Worm (Caenorhabditis elegans): ENCODE data around the gene nmy-1.

The nmy-1 gene

DNA sequence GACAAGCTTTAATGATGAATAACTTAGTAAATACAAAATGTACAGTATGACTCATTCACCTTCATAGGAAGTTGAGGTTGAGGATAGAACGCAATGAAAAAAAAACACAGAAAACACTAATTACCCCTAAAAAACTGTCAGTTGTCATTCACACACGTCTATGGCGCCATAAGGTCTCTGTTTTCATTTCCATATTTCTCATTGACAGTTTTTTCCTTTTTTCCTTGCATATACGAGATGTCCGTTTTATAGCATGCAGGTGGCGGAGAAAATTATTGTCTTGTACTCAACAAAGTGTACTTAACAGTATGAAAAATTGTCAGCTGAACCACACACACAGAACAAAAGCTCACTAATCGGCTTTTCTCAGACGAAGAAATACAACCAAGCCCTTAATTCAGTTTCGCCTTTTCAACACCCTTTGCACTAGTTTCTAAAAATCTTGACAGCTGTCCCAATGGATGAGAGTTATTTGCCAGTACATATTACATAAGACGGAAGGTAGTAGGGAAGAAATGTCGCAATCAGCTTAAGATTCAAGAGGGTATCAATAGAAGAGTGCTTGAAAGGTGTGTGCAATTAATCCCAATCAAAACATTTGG, 13.4 kb downstream of the nmy-1 start:
- no peak for TF ChIP-seq drap-1 (GFP tag; optimal IDR thresholded peaks at IDR 0.05)
- no peak for TF ChIP-seq unc-62 (GFP tag; optimal IDR thresholded peaks at IDR 0.05)
- TF ChIP-seq ceh-39 (tag; optimal IDR thresholded peaks at IDR 0.05) = no peak
- peak; percentile 57 for TF ChIP-seq nhr-2 (tag; optimal IDR thresholded peaks at IDR 0.05)
- TF ChIP-seq ceh-43 (GFP tag; optimal IDR thresholded peaks at IDR 0.05) = no peak
- no peak for TF ChIP-seq sptf-1 (tag; optimal IDR thresholded peaks at IDR 0.05)
- TF ChIP-seq elt-3 (tag; optimal IDR thresholded peaks at IDR 0.05) = no peak
- no peak for TF ChIP-seq mab-5 (tag; optimal IDR thresholded peaks at IDR 0.05)
- TF ChIP-seq nhr-28 (tag; optimal IDR thresholded peaks at IDR 0.05) = no peak
- no peak for TF ChIP-seq flh-1 (GFP tag; optimal IDR thresholded peaks at IDR 0.05)
- no peak for TF ChIP-seq sem-2 (GFP tag; optimal IDR thresholded peaks at IDR 0.05)
- no peak for TF ChIP-seq lin-13 (tag; optimal IDR thresholded peaks at IDR 0.05)
- TF ChIP-seq ces-1 (GFP tag; optimal IDR thresholded peaks at IDR 0.05) = peak; percentile 93
- TF ChIP-seq unc-120 (tag; optimal IDR thresholded peaks at IDR 0.05; ENCODE audit: poor library complexity, severe bottlenecking) = no peak

ce11 chrX:2923888-2924287, 14.6 kb downstream of the nmy-1 start, which contains the start of gene hst-3.2:
Gene hst-3.2 (minus strand): TSS chrX:2923988.
- TF ChIP-seq mls-2 (tag; optimal IDR thresholded peaks at IDR 0.05) (no peak), unc-120 (tag; optimal IDR thresholded peaks at IDR 0.05; ENCODE audit: poor library complexity, severe bottlenecking) (no peak), nhr-12 (tag; optimal IDR thresholded peaks at IDR 0.05) (no peak), M03D4.4 (tag; optimal IDR thresholded peaks at IDR 0.05) (no peak), ham-2 (GFP tag; optimal IDR thresholded peaks at IDR 0.05) (no peak), hlh-1 (tag; optimal IDR thresholded peaks at IDR 0.05) (no peak)

DNA sequence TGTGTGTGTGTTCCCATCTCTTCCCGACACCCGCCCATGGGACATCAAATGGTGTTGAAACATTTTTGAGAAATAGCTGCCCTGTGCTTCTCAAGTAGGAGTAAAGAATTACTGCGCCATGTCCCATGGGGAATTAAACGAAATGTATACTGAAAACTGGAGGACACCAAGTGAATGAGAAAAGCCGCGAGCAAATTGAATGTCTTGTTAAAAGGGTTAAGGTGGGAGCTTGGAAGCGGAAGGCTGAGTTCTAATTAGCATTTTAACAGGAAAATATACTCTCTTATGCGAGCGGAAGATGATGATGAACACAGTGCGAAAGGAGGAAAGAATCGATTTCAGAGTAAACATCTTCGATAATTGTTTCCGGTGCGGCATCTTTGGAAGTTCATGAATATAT, 15.1 kb downstream of the nmy-1 start:
- TF ChIP-seq ceh-43 (GFP tag; optimal IDR thresholded peaks at IDR 0.05) (no peak), ces-1 (GFP tag; optimal IDR thresholded peaks at IDR 0.05) (peak; percentile 91)

- TF ChIP-seq sem-2 (GFP tag; optimal IDR thresholded peaks at IDR 0.05) = no peak
- peak; percentile 90 for TF ChIP-seq ces-1 (GFP tag; optimal IDR thresholded peaks at IDR 0.05)
Measured at ce11 chrX:2925950-2926349, 16.6 kb downstream of the nmy-1 start.

DNA sequence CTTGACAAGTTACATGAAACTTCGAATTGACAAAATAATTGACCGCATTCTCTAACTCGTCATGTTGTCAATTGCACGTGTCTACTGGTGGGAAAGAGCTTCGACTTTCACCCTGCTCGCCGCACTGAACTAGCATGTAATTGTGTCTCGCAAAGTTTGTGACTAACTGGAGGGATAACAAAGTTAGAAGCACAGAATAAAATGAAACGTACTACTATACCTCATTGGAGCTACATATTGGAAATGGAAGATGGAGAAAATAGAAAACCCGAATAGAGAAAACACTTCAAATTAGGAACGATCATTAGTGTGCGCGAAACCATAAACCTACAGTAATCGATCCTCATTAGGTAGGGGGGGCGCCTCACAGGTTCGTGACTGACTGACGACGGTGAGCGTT, 18.2 kb downstream of the nmy-1 start:
- TF ChIP-seq ces-1 (GFP tag; optimal IDR thresholded peaks at IDR 0.05) (peak; percentile 68), ceh-39 (tag; optimal IDR thresholded peaks at IDR 0.05) (no peak)

ce11 chrX:2928089-2928488, 18.8 kb downstream of the nmy-1 start:
- TF ChIP-seq pha-4 (tag; optimal IDR thresholded peaks at IDR 0.05) (no peak), elt-1 (tag; optimal IDR thresholded peaks at IDR 0.05; ENCODE audit: borderline replicate concordance, insufficient read depth) (peak; percentile 51), unc-62 (GFP tag; optimal IDR thresholded peaks at IDR 0.05) (peak; percentile 50), nhr-2 (tag; optimal IDR thresholded peaks at IDR 0.05) (no peak)

- TF ChIP-seq ztf-11 (tag; optimal IDR thresholded peaks at IDR 0.05) = no peak
Measured at ce11 chrX:2931852-2932251, 22.5 kb downstream of the nmy-1 start.

ce11 chrX:2933061-2933460, 23.7 kb downstream of the nmy-1 start, which contains the start of gene fard-1:
Gene fard-1 (plus strand): TSS chrX:2933361.
- no peak for TF ChIP-seq nhr-12 (tag; optimal IDR thresholded peaks at IDR 0.05)
- TF ChIP-seq cnd-1 (tag; optimal IDR thresholded peaks at IDR 0.05) = no peak
- TF ChIP-seq ceh-39 (tag; optimal IDR thresholded peaks at IDR 0.05) = no peak
- no peak for TF ChIP-seq mls-2 (tag; optimal IDR thresholded peaks at IDR 0.05)
- no peak for TF ChIP-seq elt-1 (tag; optimal IDR thresholded peaks at IDR 0.05; ENCODE audit: borderline replicate concordance, insufficient read depth)
- TF ChIP-seq nhr-237 (tag; optimal IDR thresholded peaks at IDR 0.05) = no peak
- no peak for TF ChIP-seq drap-1 (GFP tag; optimal IDR thresholded peaks at IDR 0.05)
- TF ChIP-seq sptf-1 (tag; optimal IDR thresholded peaks at IDR 0.05) = no peak
- TF ChIP-seq snpc-4 (tag; optimal IDR thresholded peaks at IDR 0.05) = no peak
- TF ChIP-seq mep-1 (tag; optimal IDR thresholded peaks at IDR 0.05) = no peak
- no peak for TF ChIP-seq sem-2 (GFP tag; optimal IDR thresholded peaks at IDR 0.05)
- TF ChIP-seq ztf-11 (tag; optimal IDR thresholded peaks at IDR 0.05) = no peak
- no peak for TF ChIP-seq hlh-1 (tag; optimal IDR thresholded peaks at IDR 0.05)
- TF ChIP-seq bed-3 (GFP tag; optimal IDR thresholded peaks at IDR 0.05) = no peak

Data from whole organism, mixed stage, embryonic.